Worm (Caenorhabditis elegans) whole organism, L1 larva: Measurements from ENCODE around the gene slc-9B.2.

Source experiments
- alr-1 ChIP-seq: fragments of 200-800 bp; sonication (Bioruptor generic); optimal IDR thresholded peaks from 2 replicates; lab custom pipeline; 2018; ENCODE audit warnings: borderline replicate concordance, mild to moderate bottlenecking, missing genetic modification characterization, missing compliant biosample characterization
- ama-1 ChIP-seq: fragments of 150-350 bp; optimal IDR thresholded peaks from 2 replicates; lab custom pipeline; 2014
- elt-2 ChIP-seq: sonication (generic microtip); optimal IDR thresholded peaks from 2 replicates; lab custom pipeline; 2016; ENCODE audit warnings: missing genetic modification characterization, mild to moderate bottlenecking, inconsistent platforms, missing compliant biosample characterization, missing genetic modification reagents
- lin-14 ChIP-seq: fragments of 200-800 bp; sonication (Bioruptor generic); optimal IDR thresholded peaks from 2 replicates; lab custom pipeline; 2018; ENCODE audit warnings: mild to moderate bottlenecking, missing genetic modification characterization, moderate library complexity, missing compliant biosample characterization
- nhr-237 ChIP-seq: fragments of 150-350 bp; optimal IDR thresholded peaks from 2 replicates; lab custom pipeline; 2014; ENCODE audit warnings: missing biosample characterization, missing genetic modification characterization
- nhr-90 ChIP-seq: sonication (generic microtip); optimal IDR thresholded peaks from 2 replicates; lab custom pipeline; 2016; ENCODE audit warnings: mild to moderate bottlenecking, missing genetic modification characterization, missing compliant biosample characterization; ENCODE audit not compliant: poor library complexity
- pag-3 ChIP-seq: sonication (generic microtip); optimal IDR thresholded peaks from 2 replicates; lab custom pipeline; 2017; ENCODE audit warnings: missing genetic modification characterization, mild to moderate bottlenecking, missing compliant biosample characterization, antibody characterized with exemption, borderline replicate concordance; ENCODE audit not compliant: insufficient read depth
- pqm-1 ChIP-seq: sonication (generic microtip); optimal IDR thresholded peaks from 3 replicates; lab custom pipeline; 2017; ENCODE audit warnings: missing biosample characterization, missing genetic modification characterization
- snpc-4 ChIP-seq: fragments of 150-350 bp; optimal IDR thresholded peaks from 2 replicates; lab custom pipeline; 2014; ENCODE audit warnings: missing biosample characterization, missing genetic modification characterization
- unc-62 ChIP-seq: fragments of 150-350 bp; optimal IDR thresholded peaks from 2 replicates; lab custom pipeline; 2014; ENCODE audit warnings: missing biosample characterization, missing genetic modification reagents, missing genetic modification characterization
- ztf-11 ChIP-seq, 2 experiments: sonication (generic microtip); optimal IDR thresholded peaks; 2 replicates each; lab custom pipeline; 2016 to 2017; ENCODE audit warnings: missing genetic modification characterization in 2 of 2, missing biosample characterization in 1 of 2, missing compliant biosample characterization in 1 of 2
- ztf-4 ChIP-seq: fragments of 150-350 bp; optimal IDR thresholded peaks from 2 replicates; lab custom pipeline; 2014; ENCODE audit warnings: missing biosample characterization, missing genetic modification characterization

DNA sequence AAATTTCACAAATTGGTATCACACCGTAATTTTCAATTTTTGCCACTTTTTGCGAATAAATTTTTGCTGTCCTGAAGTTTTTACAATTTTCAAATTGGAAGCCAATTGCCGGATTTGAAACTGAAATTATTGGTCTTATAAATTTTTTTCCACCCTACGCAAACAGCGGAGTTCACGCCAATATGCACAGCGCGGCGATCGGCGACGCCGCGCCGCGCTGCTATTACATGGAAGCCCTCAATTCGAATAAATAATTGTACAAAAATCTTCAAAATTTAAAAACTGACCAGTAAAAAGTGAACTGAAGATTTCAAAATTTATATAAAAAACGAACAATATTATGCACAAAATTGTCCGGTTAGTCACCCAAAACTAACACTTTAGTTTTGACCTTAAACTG is 39.0 kb upstream of the slc-9B.2 start:
- no peak for TF ChIP-seq ama-1 (lab: Kevin White, UChicago)
- TF ChIP-seq unc-62 (GFP tag; lab: Kevin White, UChicago): no peak
- no peak for TF ChIP-seq nhr-237
- no peak for TF ChIP-seq pag-3 (tag; lab: Kevin White, UChicago)
- no peak for TF ChIP-seq ztf-4 (tag; lab: Kevin White, UChicago)
- TF ChIP-seq nhr-90 (tag; lab: Kevin White, UChicago): no peak
- no peak for TF ChIP-seq ztf-11 (tag; optimal IDR thresholded peaks at IDR 0.05; lab: Kevin White, UChicago)
- no peak for TF ChIP-seq snpc-4 (tag; lab: Kevin White, UChicago)
- TF ChIP-seq elt-2: no peak
- no peak for TF ChIP-seq lin-14 (GFP tag; lab: Kevin White, UChicago)
- no peak for TF ChIP-seq pqm-1
- no peak for TF ChIP-seq alr-1 (tag; lab: Kevin White, UChicago)
